Worm (Caenorhabditis elegans) whole organism, early embryonic: ENCODE data around the gene srj-14.

Source experiments
- B0310.2 ChIP-seq: sonication (generic microtip); optimal IDR thresholded peaks from 2 replicates; lab custom pipeline; 2016; ENCODE audit warnings: mild to moderate bottlenecking, missing genetic modification characterization, missing compliant biosample characterization
- ama-1 ChIP-seq: fragments of 150-350 bp; optimal IDR thresholded peaks from 2 replicates; lab custom pipeline; 2014
- ceh-13 ChIP-seq: fragments of 200-800 bp; sonication (Bioruptor generic); optimal IDR thresholded peaks from 2 replicates; lab custom pipeline; 2018; ENCODE audit warnings: mild to moderate bottlenecking, missing genetic modification characterization, missing compliant biosample characterization
- ceh-36 ChIP-seq: sonication (generic microtip); optimal IDR thresholded peaks from 2 replicates; lab custom pipeline; 2016; ENCODE audit warnings: missing genetic modification characterization, inconsistent platforms, missing compliant biosample characterization
- ets-7 ChIP-seq: sonication (generic microtip); optimal IDR thresholded peaks from 2 replicates; lab custom pipeline; 2016; ENCODE audit warnings: missing genotype, missing genetic modification characterization, missing compliant biosample characterization
- flt-1 ChIP-seq: fragments of 200-800 bp; sonication (Bioruptor generic); IDR thresholded peaks from 2 replicates; pipeline ENCODE4 v1.3.6; 2022; ENCODE audit warnings: missing genetic modification characterization, missing compliant biosample characterization
- hmg-4 ChIP-seq: fragments of 200-800 bp; sonication (Bioruptor generic); optimal IDR thresholded peaks from 2 replicates; lab custom pipeline; 2018; ENCODE audit warnings: mild to moderate bottlenecking, missing genetic modification characterization, missing compliant biosample characterization
- hnd-1 ChIP-seq: sonication (generic microtip); optimal IDR thresholded peaks from 2 replicates; lab custom pipeline; 2016; ENCODE audit warnings: missing genetic modification characterization, missing compliant biosample characterization
- scrt-1 ChIP-seq: fragments of 200-800 bp; sonication (Bioruptor generic); IDR thresholded peaks from 2 replicates; pipeline ENCODE4 v1.3.6; 2022; ENCODE audit warnings: missing genetic modification characterization, missing compliant biosample characterization
- sea-1 ChIP-seq: fragments of 200-800 bp; sonication (Bioruptor generic); conservative IDR thresholded peaks from 2 replicates; pipeline ENCODE4 v1.3.6; 2022; ENCODE audit warnings: missing genetic modification characterization, missing compliant biosample characterization

- TF ChIP-seq ceh-36 (tag; lab: Kevin White, UChicago) (no peak), ama-1 (no peak), hmg-4 (GFP tag; lab: Kevin White, UChicago) (no peak), sea-1 (GFP tag; lab: Robert Waterston, UW) (no peak), flt-1 (no peak), ets-7 (tag; lab: Kevin White, UChicago) (no peak), hnd-1 (tag; lab: Kevin White, UChicago) (no peak), scrt-1 (GFP tag; lab: Robert Waterston, UW) (no peak), ceh-13 (GFP tag; lab: Kevin White, UChicago) (no peak), B0310.2 (tag; lab: Kevin White, UChicago) (no peak)
These were observed 11.5 kb downstream of the srj-14 start, which contains the start of gene C03G6.17 for ce11 chrV:7381008-7381407.
